Fruit fly (Drosophila melanogaster): ENCODE data around the gene png.
A peak's percentile ranks its signal among the peaks of the same experiment; 100 is the strongest.

png gene

DNA sequence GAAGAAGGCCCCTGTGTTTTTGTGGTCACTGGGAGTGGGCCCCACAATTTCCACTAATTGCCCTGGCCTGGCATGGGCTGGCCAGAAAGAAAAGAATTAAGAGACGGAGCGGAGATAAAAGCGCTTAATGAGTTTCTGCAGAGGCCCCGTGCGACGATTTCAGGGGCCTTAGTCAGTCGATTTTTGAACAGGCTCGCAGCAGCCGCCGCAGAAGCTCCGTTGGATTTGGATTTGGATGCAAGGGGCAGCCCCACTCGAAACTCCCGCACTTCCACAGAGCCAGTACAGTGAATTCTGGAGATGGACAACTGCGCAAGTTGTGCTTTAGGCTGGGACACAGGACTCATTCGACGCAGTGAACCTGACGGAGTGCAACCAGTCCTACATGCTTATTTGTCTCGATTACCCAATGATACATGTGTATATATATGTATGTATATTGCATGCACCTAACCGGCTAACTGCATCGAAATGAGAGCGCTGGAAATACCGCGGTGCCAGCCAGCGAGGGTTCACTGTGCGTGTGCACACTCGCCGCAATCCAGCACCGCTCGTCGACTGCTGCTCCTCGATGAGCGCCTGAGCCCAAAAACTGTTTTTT is 41.2 kb upstream of the png start (continued):
- TF ChIP-seq H2.0 (GFP tag; IDR thresholded peaks at IDR 0.05) (peak; percentile 64), tgo (GFP tag; IDR thresholded peaks at IDR 0.05) (peak; percentile 72), CG15269 (tag; optimal IDR thresholded peaks at IDR 0.05) (peak; percentile 67), Hr39 (optimal IDR thresholded peaks at IDR 0.05) (no peak), fd64A (GFP tag; optimal IDR thresholded peaks at IDR 0.05) (no peak), rib (GFP tag; IDR thresholded peaks at IDR 0.05) (no peak), org-1 (GFP tag; optimal IDR thresholded peaks at IDR 0.05) (peak; percentile 61), CG16779 (GFP tag; IDR thresholded peaks at IDR 0.05) (no peak), caup (GFP tag; optimal IDR thresholded peaks at IDR 0.05; ENCODE audit: severe bottlenecking) (peak; percentile 66), CG15011 (GFP tag; optimal IDR thresholded peaks at IDR 0.05) (peak; percentile 41), CG11247 (GFP tag; IDR thresholded peaks at IDR 0.05) (peak; percentile 57; the same call in 1 of the 2 replicates), gem (tag; optimal IDR thresholded peaks at IDR 0.05) (peak; percentile 71), Poxn (GFP tag; IDR thresholded peaks at IDR 0.05) (0 out of 2 replicates have a peak, but pooled peaks have one; percentile 29), CG16815 (GFP tag; optimal IDR thresholded peaks at IDR 0.05) (peak; percentile 74), tio (GFP tag; optimal IDR thresholded peaks at IDR 0.05) (no peak), Pdp1 (GFP tag; optimal IDR thresholded peaks at IDR 0.05) (peak; percentile 37 to 66), CG13775 (GFP tag; optimal IDR thresholded peaks at IDR 0.05) (peak; percentile 51), CG3847 (GFP tag; IDR thresholded peaks at IDR 0.05) (peak; percentile 50), HHEX (GFP tag; optimal IDR thresholded peaks at IDR 0.05) (peak; percentile 40), Neu2 (GFP tag; optimal IDR thresholded peaks at IDR 0.05; ENCODE audit: borderline replicate concordance) (no peak), CG18011 (GFP tag; optimal IDR thresholded peaks at IDR 0.05) (no peak), odd (GFP tag; optimal IDR thresholded peaks at IDR 0.05) (peak; percentile 39), CG12219 (GFP tag; optimal IDR thresholded peaks at IDR 0.05) (peak; percentile 50), gsb (GFP tag; IDR thresholded peaks at IDR 0.05) (0 out of 2 replicates have a peak, but pooled peaks have one; percentile 35), Mrtf (GFP tag; IDR thresholded peaks at IDR 0.05) (peak; percentile 64; the same call in 2 of the 3 replicates), en (GFP tag; optimal IDR thresholded peaks at IDR 0.05) (peak; percentile 26), ERR (GFP tag; optimal IDR thresholded peaks at IDR 0.05) (no peak), dimm (GFP tag; IDR thresholded peaks at IDR 0.05) (no peak), CG17912 (GFP tag; optimal IDR thresholded peaks at IDR 0.05) (no peak), CG14441 (GFP tag; IDR thresholded peaks at IDR 0.05) (peak; percentile 70), Dfd (GFP tag; optimal IDR thresholded peaks at IDR 0.05) (no peak), vfl (GFP tag; optimal IDR thresholded peaks at IDR 0.05) (no peak), Atf3 (GFP tag; optimal IDR thresholded peaks at IDR 0.05) (peak; percentile 31), grn (GFP tag; optimal IDR thresholded peaks at IDR 0.05) (no peak), esg (GFP tag; conservative IDR thresholded peaks at IDR 0.05) (peak; percentile 77), jigr1 (GFP tag; IDR thresholded peaks at IDR 0.05) (peak; percentile 56; the same call in 2 of the 3 replicates), CG11093 (GFP tag; IDR thresholded peaks at IDR 0.05) (peak; percentile 78; the same call in 1 of the 3 replicates), CG12942 (GFP tag; optimal IDR thresholded peaks at IDR 0.05) (peak; percentile 41), wor (GFP tag; IDR thresholded peaks at IDR 0.05) (peak; percentile 47; the same call in 1 of the 2 replicates), Elba2 (GFP tag; optimal IDR thresholded peaks at IDR 0.05) (no peak), CG30020 (tag; optimal IDR thresholded peaks at IDR 0.05) (no peak), insv (GFP tag; optimal IDR thresholded peaks at IDR 0.05) (no peak), Ets65A (GFP tag) (peak; percentile 93), CG14860 (GFP tag; IDR thresholded peaks at IDR 0.05; ENCODE audit: partially characterized antibody) (no peak), Ets97D (GFP tag; optimal IDR thresholded peaks at IDR 0.05) (no peak), CG8089 (GFP tag; optimal IDR thresholded peaks at IDR 0.05) (peak; percentile 41), CG10209 (GFP tag; optimal IDR thresholded peaks at IDR 0.05) (peak; percentile 64), unpg (GFP tag; optimal IDR thresholded peaks at IDR 0.05) (peak; percentile 59), Nf-YA (GFP tag; IDR thresholded peaks at IDR 0.05) (no peak), peb (GFP tag; IDR thresholded peaks at IDR 0.05) (peak; percentile 49), Dref (GFP tag; IDR thresholded peaks at IDR 0.05) (no peak)
